Fruit fly (Drosophila melanogaster) whole organism, wandering third instar larva: ENCODE data around the gene plh.

ENCODE experiments used
- Abd-B ChIP-seq: fragments of >200 bp; optimal IDR thresholded peaks from 2 replicates; lab custom pipeline; 2017; ENCODE audit warnings: missing biosample characterization, missing genetic modification characterization
- CrebA ChIP-seq: fragments of 200-800 bp; sonication (Bioruptor generic); optimal IDR thresholded peaks from 2 replicates; lab custom pipeline; 2016; ENCODE audit warnings: missing biosample characterization, mild to moderate bottlenecking, missing genetic modification characterization, borderline replicate concordance
- Dfd ChIP-seq: fragments of >200 bp; optimal IDR thresholded peaks from 2 replicates; lab custom pipeline; 2017; ENCODE audit warnings: missing biosample characterization, missing genetic modification characterization
- Dif ChIP-seq: fragments of 200-275, 200-300 bp; sonication (Bioruptor generic); optimal IDR thresholded peaks from 2 replicates; lab custom pipeline; 2018; ENCODE audit warnings: missing biosample characterization, missing genetic modification characterization; ENCODE audit not compliant: partially characterized antibody
- GATAd ChIP-seq: sonication (Bioruptor generic); optimal IDR thresholded peaks from 2 replicates; lab custom pipeline; 2016; ENCODE audit warnings: missing biosample characterization, missing genetic modification characterization
- Hnf4 ChIP-seq: fragments of 200-800 bp; sonication (Bioruptor generic); optimal IDR thresholded peaks from 2 replicates; lab custom pipeline; 2016; ENCODE audit warnings: missing biosample characterization, mild to moderate bottlenecking, missing genetic modification characterization
- Hr78 ChIP-seq: fragments of >200 bp; optimal IDR thresholded peaks from 2 replicates; lab custom pipeline; 2017; ENCODE audit warnings: missing biosample characterization, missing genetic modification characterization
- Hr83 ChIP-seq: fragments of 200-300 bp; sonication (Bioruptor generic); optimal IDR thresholded peaks from 2 replicates; lab custom pipeline; 2016; ENCODE audit warnings: missing biosample characterization, mild to moderate bottlenecking, missing genetic modification characterization, moderate library complexity; ENCODE audit not compliant: poor library complexity, severe bottlenecking
- Jra ChIP-seq: sonication (Bioruptor generic); optimal IDR thresholded peaks from 2 replicates; lab custom pipeline; 2016; ENCODE audit warnings: missing biosample characterization, missing genetic modification characterization
- Mio ChIP-seq: sonication (Bioruptor generic); optimal IDR thresholded peaks from 2 replicates; lab custom pipeline; 2016; ENCODE audit warnings: missing biosample characterization, missing genetic modification characterization
- N ChIP-seq: fragments of >200 bp; optimal IDR thresholded peaks from 2 replicates; lab custom pipeline; 2018; ENCODE audit warnings: missing biosample characterization, missing external identifiers, missing genetic modification characterization
- OdsH ChIP-seq: fragments of 200-800 bp; sonication (Bioruptor generic); optimal IDR thresholded peaks from 2 replicates; lab custom pipeline; 2016; ENCODE audit warnings: missing biosample characterization, mild to moderate bottlenecking, missing genetic modification characterization
- Rel ChIP-seq, 2 experiments: fragments of 200-800 bp; sonication (Bioruptor generic) in 1 of 2; optimal IDR thresholded peaks; 2 replicates in 1 of 2; 3 replicates in 1 of 2; lab custom pipeline; 2016 to 2019; ENCODE audit warnings: mild to moderate bottlenecking in 2 of 2, missing biosample characterization in 2 of 2, missing genetic modification characterization in 2 of 2, moderate library complexity in 1 of 2
- Sp1 ChIP-seq: fragments of 200-800 bp; sonication (Bioruptor generic); optimal IDR thresholded peaks from 3 replicates; lab custom pipeline; 2019; ENCODE audit warnings: missing biosample characterization, mild to moderate bottlenecking, missing genetic modification characterization, moderate library complexity
- Vsx2 ChIP-seq: fragments of 200-300, 225-300 bp; sonication (Bioruptor generic); optimal IDR thresholded peaks from 2 replicates; lab custom pipeline; 2018; ENCODE audit warnings: missing biosample characterization, missing genetic modification characterization; ENCODE audit not compliant: partially characterized antibody
- br ChIP-seq: fragments of 200-800 bp; sonication (Bioruptor generic); optimal IDR thresholded peaks from 2 replicates; lab custom pipeline; 2016; ENCODE audit warnings: missing biosample characterization, missing genetic modification characterization
- brk ChIP-seq: fragments of 200-800 bp; sonication (Bioruptor generic); optimal IDR thresholded peaks from 2 replicates; lab custom pipeline; 2016; ENCODE audit warnings: missing biosample characterization, mild to moderate bottlenecking, missing genetic modification characterization
- dmrt93B ChIP-seq: fragments of 200-800 bp; sonication (Bioruptor generic); optimal IDR thresholded peaks from 2 replicates; lab custom pipeline; 2018; ENCODE audit warnings: missing biosample characterization, mild to moderate bottlenecking, missing genetic modification characterization
- fru ChIP-seq: fragments of 200-800 bp; sonication (Bioruptor generic); optimal IDR thresholded peaks from 3 replicates; lab custom pipeline; 2016; ENCODE audit warnings: missing biosample characterization, mild to moderate bottlenecking, missing genetic modification characterization
- h ChIP-seq: fragments of 200-800 bp; sonication (Bioruptor generic); optimal IDR thresholded peaks from 3 replicates; lab custom pipeline; 2016; ENCODE audit warnings: missing biosample characterization, mild to moderate bottlenecking, missing genetic modification characterization
- jim ChIP-seq: fragments of 175-275, 200-325 bp; sonication (Bioruptor generic); optimal IDR thresholded peaks from 2 replicates; lab custom pipeline; 2016; ENCODE audit warnings: missing biosample characterization, mild to moderate bottlenecking, missing genetic modification characterization
- lola ChIP-seq: fragments of >200 bp; optimal IDR thresholded peaks from 2 replicates; lab custom pipeline; 2017; ENCODE audit warnings: missing biosample characterization, missing genetic modification characterization
- pan ChIP-seq: fragments of >200 bp; optimal IDR thresholded peaks from 2 replicates; lab custom pipeline; 2017
- psq ChIP-seq: fragments of 200-800 bp; sonication (Bioruptor generic); optimal IDR thresholded peaks from 3 replicates; lab custom pipeline; 2017; ENCODE audit warnings: missing biosample characterization, mild to moderate bottlenecking, missing genetic modification characterization, moderate library complexity
- rgr ChIP-seq: fragments of 200-800 bp; sonication (Bioruptor generic); optimal IDR thresholded peaks from 3 replicates; lab custom pipeline; 2016; ENCODE audit warnings: missing biosample characterization, mild to moderate bottlenecking, missing genetic modification characterization
- sv ChIP-seq: fragments of 200-800 bp; sonication (Bioruptor generic); optimal IDR thresholded peaks from 3 replicates; lab custom pipeline; 2016; ENCODE audit warnings: missing biosample characterization, missing genetic modification characterization
- tai ChIP-seq: sonication (Bioruptor generic); optimal IDR thresholded peaks from 2 replicates; lab custom pipeline; 2016; ENCODE audit warnings: missing biosample characterization, missing genetic modification characterization
- usp ChIP-seq: fragments of >200 bp; optimal IDR thresholded peaks from 2 replicates; lab custom pipeline; 2017; ENCODE audit warnings: missing biosample characterization, missing genetic modification characterization
- woc ChIP-seq: sonication (Bioruptor generic); optimal IDR thresholded peaks from 2 replicates; lab custom pipeline; 2016; ENCODE audit warnings: missing biosample characterization, mild to moderate bottlenecking, missing genetic modification characterization

Gene plh

DNA sequence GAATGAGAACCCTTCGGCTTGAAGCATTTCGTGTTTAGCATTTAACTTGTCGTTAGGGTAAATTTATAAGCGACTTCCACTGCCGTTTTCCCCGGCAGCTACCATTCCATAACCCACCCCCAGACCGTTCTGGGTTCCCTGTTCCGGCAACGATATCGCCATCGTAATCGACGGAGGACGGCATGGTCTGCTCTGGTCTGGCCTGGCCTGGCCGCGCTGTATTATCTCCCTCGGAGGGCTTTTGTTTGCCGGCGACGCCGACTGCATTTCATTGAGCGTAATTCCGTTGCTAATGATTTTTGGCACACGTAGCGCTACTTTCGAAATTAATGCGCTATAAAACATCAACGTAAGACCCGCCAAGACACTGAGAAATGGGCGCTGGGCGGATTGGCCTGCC lies 26.1 kb downstream of the plh start:
- TF ChIP-seq fru (GFP tag; lab: Kevin White, UChicago) (no peak), Dif (GFP tag; lab: Kevin White, UChicago) (no peak), GATAd (GFP tag; lab: Kevin White, UChicago) (no peak), Mio (GFP tag; lab: Kevin White, UChicago) (no peak), h (GFP tag; lab: Kevin White, UChicago) (no peak), N (GFP tag; lab: Kevin White, UChicago) (no peak), pan (lab: Kevin White, UChicago) (no peak), rgr (GFP tag; lab: Kevin White, UChicago) (no peak), Hnf4 (GFP tag; lab: Kevin White, UChicago) (no peak), dmrt93B (GFP tag; lab: Kevin White, UChicago) (no peak), jim (no peak), Sp1 (GFP tag; lab: Kevin White, UChicago) (no peak), br (GFP tag; lab: Kevin White, UChicago) (no peak), Rel (GFP tag; optimal IDR thresholded peaks at IDR 0.05; lab: Kevin White, UChicago) (no peak), Rel (tag; optimal IDR thresholded peaks at IDR 0.05; lab: Kevin White, UChicago) (no peak), tai (GFP tag; lab: Kevin White, UChicago) (no peak), usp (GFP tag; lab: Kevin White, UChicago) (no peak), Hr78 (GFP tag; lab: Kevin White, UChicago) (no peak), CrebA (GFP tag; lab: Kevin White, UChicago) (no peak), Vsx2 (GFP tag; lab: Kevin White, UChicago) (no peak), brk (GFP tag; lab: Kevin White, UChicago) (no peak)

DNA sequence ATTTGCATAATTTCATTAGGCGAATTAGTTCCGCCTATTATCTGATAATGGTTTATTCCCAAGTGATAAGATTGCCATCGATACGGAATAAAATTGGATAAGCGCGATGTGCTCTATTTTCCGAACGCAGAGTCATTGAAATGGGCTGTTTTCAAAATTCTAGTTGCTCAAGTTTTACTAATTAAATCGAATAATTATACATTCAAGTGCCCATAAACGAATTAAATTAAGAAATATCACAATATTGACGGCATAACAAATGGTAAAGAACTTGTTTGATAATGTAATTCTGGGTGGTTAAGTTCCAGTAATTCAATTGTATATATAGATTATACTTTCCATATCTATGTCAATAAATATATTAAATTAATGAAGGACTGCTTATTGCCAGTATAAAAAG lies 26.7 kb downstream of the plh start, which contains the start of gene CG14662:
CG14662 (minus strand) TSS at position 101 of the 400 bp plus-strand sequence.
- TF ChIP-seq Hr83 (GFP tag; lab: Kevin White, UChicago) (no peak), br (GFP tag; lab: Kevin White, UChicago) (no peak), Dfd (GFP tag; lab: Kevin White, UChicago) (no peak), GATAd (GFP tag; lab: Kevin White, UChicago) (no peak), usp (GFP tag; lab: Kevin White, UChicago) (no peak), Vsx2 (GFP tag; lab: Kevin White, UChicago) (no peak), woc (GFP tag; lab: Kevin White, UChicago) (no peak), CrebA (GFP tag; lab: Kevin White, UChicago) (no peak), Jra (GFP tag; lab: Kevin White, UChicago) (no peak), Sp1 (GFP tag; lab: Kevin White, UChicago) (no peak), h (GFP tag; lab: Kevin White, UChicago) (no peak), sv (GFP tag; lab: Kevin White, UChicago) (no peak), Rel (GFP tag; optimal IDR thresholded peaks at IDR 0.05; lab: Kevin White, UChicago) (no peak), Rel (tag; optimal IDR thresholded peaks at IDR 0.05; lab: Kevin White, UChicago) (no peak), dmrt93B (GFP tag; lab: Kevin White, UChicago) (no peak), Hr78 (GFP tag; lab: Kevin White, UChicago) (no peak), Dif (GFP tag; lab: Kevin White, UChicago) (no peak), OdsH (no peak), N (GFP tag; lab: Kevin White, UChicago) (no peak)

DNA sequence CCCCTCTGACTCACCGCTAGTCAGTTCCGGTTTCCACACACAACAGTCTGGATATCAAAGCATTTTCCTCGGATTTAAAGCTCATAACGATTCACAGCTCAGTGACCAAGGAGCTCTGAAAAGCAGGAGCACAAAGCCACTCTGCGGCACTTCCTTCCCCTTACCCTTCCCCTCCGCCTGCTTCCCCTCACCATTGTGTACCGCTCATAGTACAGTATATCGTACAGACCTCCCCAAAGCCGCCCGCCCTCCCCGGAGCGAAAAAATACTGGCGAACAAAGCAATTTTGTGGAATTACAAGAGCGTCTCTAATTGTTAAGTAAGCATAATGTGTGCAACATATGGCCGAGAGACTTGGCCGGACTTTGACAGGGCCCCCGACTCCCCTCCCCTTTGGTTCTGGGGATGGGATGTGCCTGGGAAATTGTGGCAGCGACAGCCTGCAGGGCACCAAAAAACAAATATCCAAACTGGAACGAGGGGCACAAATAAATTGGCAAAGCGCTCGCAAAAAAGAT lies 29.7 kb downstream of the plh start:
- TF ChIP-seq fru (GFP tag; lab: Kevin White, UChicago): no peak
- no peak for TF ChIP-seq Hnf4 (GFP tag; lab: Kevin White, UChicago)
- no peak for TF ChIP-seq CrebA (GFP tag; lab: Kevin White, UChicago)
- TF ChIP-seq sv (GFP tag; lab: Kevin White, UChicago): no peak
- no peak for TF ChIP-seq N (GFP tag; lab: Kevin White, UChicago)
- TF ChIP-seq h (GFP tag; lab: Kevin White, UChicago): no peak
- TF ChIP-seq OdsH: no peak
- TF ChIP-seq psq (GFP tag; lab: Kevin White, UChicago): no peak
- TF ChIP-seq Abd-B (GFP tag; lab: Kevin White, UChicago): no peak
- no peak for TF ChIP-seq lola (GFP tag; lab: Kevin White, UChicago)
- TF ChIP-seq usp (GFP tag; lab: Kevin White, UChicago): no peak
